Worm (Caenorhabditis elegans): Measurements from ENCODE around the gene sel-13.

- TF ChIP-seq nhr-28 (tag; optimal IDR thresholded peaks at IDR 0.05), result no peak
- TF ChIP-seq unc-62 (GFP tag; optimal IDR thresholded peaks at IDR 0.05), result no peak
- TF ChIP-seq nhr-76 (tag; optimal IDR thresholded peaks at IDR 0.05), result no peak
- no peak for TF ChIP-seq nhr-12 (tag; optimal IDR thresholded peaks at IDR 0.05)
- TF ChIP-seq nfya-1 (tag; optimal IDR thresholded peaks at IDR 0.05; ENCODE audit: insufficient read depth), result no peak
- no peak for TF ChIP-seq nhr-23 (tag; optimal IDR thresholded peaks at IDR 0.05)
- TF ChIP-seq lsy-12 (tag; optimal IDR thresholded peaks at IDR 0.05), result no peak
Measured at ce11 chrIII:4677466-4677865, 22.6 kb downstream of the sel-13 start, which contains the start of gene srg-10.
